Fruit fly (Drosophila melanogaster) whole organism, embryonic: Measurements from ENCODE around the gene Baldspot.
A peak's percentile ranks its signal among the peaks of the same experiment; 100 is the strongest.

Source experiments
- Bgb ChIP-seq: fragments of 200-800 bp; sonication (Bioruptor generic); IDR thresholded peaks from 2 replicates; pipeline ENCODE4 v1.3.6; 2022; ENCODE audit warnings: missing biosample characterization, missing genetic modification characterization; ENCODE audit not compliant: partially characterized antibody
- BtbVII ChIP-seq: fragments of 200-800 bp; sonication (Bioruptor generic); optimal IDR thresholded peaks from 3 replicates; lab custom pipeline; 2017; ENCODE audit warnings: missing biosample characterization, mild to moderate bottlenecking, missing genetic modification characterization
- CG10321 ChIP-seq: fragments of 200-800 bp; sonication (Bioruptor generic); IDR thresholded peaks from 2 replicates; pipeline ENCODE4 v1.3.6; 2022; ENCODE audit warnings: missing biosample characterization, missing genetic modification characterization
- CG12071 ChIP-seq: fragments of 200-800 bp; sonication (Bioruptor generic); optimal IDR thresholded peaks from 3 replicates; lab custom pipeline; 2018; ENCODE audit warnings: missing biosample characterization, mild to moderate bottlenecking, missing genetic modification characterization
- CG12659 ChIP-seq: fragments of 200-800 bp; sonication (Bioruptor generic); optimal IDR thresholded peaks from 3 replicates; lab custom pipeline; 2017; ENCODE audit warnings: mild to moderate bottlenecking, missing biosample characterization, missing genetic modification reagents, missing genetic modification characterization
- CG1602 ChIP-seq: fragments of 200-800 bp; sonication (Bioruptor generic); optimal IDR thresholded peaks from 3 replicates; lab custom pipeline; 2016; ENCODE audit warnings: missing biosample characterization, missing genetic modification characterization
- CG16779 ChIP-seq: fragments of 200-800 bp; sonication (Bioruptor generic); IDR thresholded peaks from 2 replicates; pipeline ENCODE4 v1.3.6; 2022; ENCODE audit warnings: missing biosample characterization, missing genetic modification characterization
- CG16813 ChIP-seq: fragments of 200-800 bp; sonication (Bioruptor generic); IDR thresholded peaks from 3 replicates; pipeline ENCODE4 v1.3.6; 2022; ENCODE audit warnings: missing biosample characterization, missing genetic modification characterization; ENCODE audit not compliant: partially characterized antibody
- CG17912 ChIP-seq: fragments of 200-800 bp; sonication (Bioruptor generic); optimal IDR thresholded peaks from 2 replicates; lab custom pipeline; 2018; ENCODE audit warnings: missing biosample characterization, mild to moderate bottlenecking, missing genetic modification characterization
- CG18599 ChIP-seq: fragments of 200-800 bp; sonication (Bioruptor generic); optimal IDR thresholded peaks from 3 replicates; lab custom pipeline; 2017; ENCODE audit warnings: missing biosample characterization, missing genetic modification characterization, mild to moderate bottlenecking, moderate library complexity, missing genetic modification reagents
- CG2116 ChIP-seq: fragments of 200-800 bp; sonication (Bioruptor generic); optimal IDR thresholded peaks from 3 replicates; lab custom pipeline; 2018; ENCODE audit warnings: missing biosample characterization, mild to moderate bottlenecking, missing genetic modification characterization
- CG2199 ChIP-seq: fragments of 200-800 bp; sonication (Bioruptor generic); IDR thresholded peaks from 3 replicates; pipeline ENCODE4 v1.3.6; 2022; ENCODE audit warnings: missing biosample characterization, missing genetic modification characterization
- CG2712 ChIP-seq: fragments of 200-800 bp; optimal IDR thresholded peaks from 3 replicates; lab custom pipeline; 2019; ENCODE audit warnings: missing biosample characterization, mild to moderate bottlenecking, missing genetic modification characterization, moderate library complexity
- CG30403 ChIP-seq: fragments of 200-800 bp; sonication (Bioruptor generic); optimal IDR thresholded peaks from 3 replicates; lab custom pipeline; 2016; ENCODE audit warnings: missing biosample characterization, missing genetic modification characterization
- CG31441 ChIP-seq: fragments of 200-800 bp; sonication (Bioruptor generic); IDR thresholded peaks from 2 replicates; pipeline ENCODE4 v1.3.6; 2022; ENCODE audit warnings: missing biosample characterization, missing genetic modification characterization
- CG32532 ChIP-seq: fragments of 200-800 bp; sonication (Bioruptor generic); IDR thresholded peaks from 2 replicates; pipeline ENCODE4 v1.3.6; 2022; ENCODE audit warnings: missing biosample characterization, missing genetic modification characterization
- CG3281 ChIP-seq: fragments of 200-800 bp; sonication (Bioruptor generic); optimal IDR thresholded peaks from 3 replicates; lab custom pipeline; 2017; ENCODE audit warnings: missing biosample characterization, mild to moderate bottlenecking, missing genetic modification characterization
- CG33213 ChIP-seq: fragments of 200-800 bp; sonication (Bioruptor generic); optimal IDR thresholded peaks from 3 replicates; lab custom pipeline; 2016; ENCODE audit warnings: missing biosample characterization, missing genetic modification characterization
- CG3995 ChIP-seq: fragments of 200-800 bp; sonication (Bioruptor generic); optimal IDR thresholded peaks from 3 replicates; lab custom pipeline; 2016; ENCODE audit warnings: missing biosample characterization, missing genetic modification characterization
- CG4328 ChIP-seq: fragments of 200-800 bp; sonication (Bioruptor generic); optimal IDR thresholded peaks from 3 replicates; lab custom pipeline; 2017; ENCODE audit warnings: missing biosample characterization, missing genetic modification reagents, missing genetic modification characterization
- CG6654 ChIP-seq: fragments of 200-800 bp; sonication (Bioruptor generic); optimal IDR thresholded peaks from 2 replicates; lab custom pipeline; 2017; ENCODE audit warnings: missing biosample characterization, mild to moderate bottlenecking, missing genetic modification characterization
- CG8359 ChIP-seq: fragments of 200-800 bp; sonication (Bioruptor generic); optimal IDR thresholded peaks from 2 replicates; lab custom pipeline; 2017; ENCODE audit warnings: missing biosample characterization, mild to moderate bottlenecking, missing genetic modification characterization, borderline replicate concordance
- CG8924 ChIP-seq: fragments of 200-800 bp; optimal IDR thresholded peaks from 3 replicates; lab custom pipeline; 2019; ENCODE audit warnings: missing biosample characterization, mild to moderate bottlenecking, missing genetic modification characterization, moderate library complexity
- HmgD ChIP-seq: fragments of 200-800 bp; sonication (Bioruptor generic); optimal IDR thresholded peaks from 3 replicates; lab custom pipeline; 2016; ENCODE audit warnings: missing biosample characterization, missing genetic modification characterization
- Jarid2 ChIP-seq: fragments of 200-800 bp; sonication (Bioruptor generic); optimal IDR thresholded peaks from 3 replicates; lab custom pipeline; 2017; ENCODE audit warnings: mild to moderate bottlenecking, missing biosample characterization, missing genetic modification reagents, missing genetic modification characterization
- Meics ChIP-seq: fragments of 200-800 bp; sonication (Bioruptor generic); optimal IDR thresholded peaks from 2 replicates; lab custom pipeline; 2017; ENCODE audit warnings: missing biosample characterization, mild to moderate bottlenecking, missing genetic modification characterization
- Rfx ChIP-seq: fragments of 200-800 bp; sonication (Bioruptor generic); IDR thresholded peaks from 2 replicates; pipeline ENCODE4 v1.3.6; 2022; ENCODE audit warnings: missing biosample characterization, missing genetic modification characterization
- Vsx1 ChIP-seq: fragments of 200-800 bp; sonication (Bioruptor generic); optimal IDR thresholded peaks from 2 replicates; lab custom pipeline; 2017; ENCODE audit warnings: missing biosample characterization, mild to moderate bottlenecking, missing genetic modification characterization, missing genetic modification reagents
- amos ChIP-seq: fragments of 200-800 bp; sonication (Bioruptor generic); IDR thresholded peaks from 2 replicates; pipeline ENCODE4 v1.3.6; 2022; ENCODE audit warnings: missing biosample characterization, missing genetic modification characterization; ENCODE audit not compliant: partially characterized antibody
- ase ChIP-seq: fragments of 200-800 bp; sonication (Bioruptor generic); IDR thresholded peaks from 3 replicates; pipeline ENCODE4 v1.3.6; 2022; ENCODE audit warnings: missing biosample characterization, missing genetic modification characterization
- az2 ChIP-seq: fragments of 200-800 bp; sonication (Bioruptor generic); optimal IDR thresholded peaks from 3 replicates; lab custom pipeline; 2016; ENCODE audit warnings: missing biosample characterization, missing genetic modification characterization
- cad ChIP-seq: fragments of >200 bp; optimal IDR thresholded peaks from 2 replicates; lab custom pipeline; 2017; ENCODE audit warnings: missing biosample characterization, missing genetic modification characterization
- chn ChIP-seq: fragments of 200-800 bp; sonication (Bioruptor generic); optimal IDR thresholded peaks from 2 replicates; lab custom pipeline; 2016; ENCODE audit warnings: missing biosample characterization, missing genetic modification characterization
- croc ChIP-seq: fragments of 200-800 bp; sonication (Bioruptor generic); conservative IDR thresholded peaks from 3 replicates; pipeline ENCODE4 v1.3.6; 2022; ENCODE audit warnings: missing biosample characterization, missing genetic modification characterization
- dati ChIP-seq: fragments of 200-800 bp; sonication (Bioruptor generic); IDR thresholded peaks from 2 replicates; pipeline ENCODE4 v1.3.6; 2022; ENCODE audit warnings: missing biosample characterization, missing genetic modification characterization
- ftz-f1 ChIP-seq: fragments of 200-800 bp; sonication (Bioruptor generic); optimal IDR thresholded peaks from 2 replicates; lab custom pipeline; 2016; ENCODE audit warnings: missing biosample characterization, missing genetic modification characterization
- nau ChIP-seq: fragments of 200-800 bp; sonication (Bioruptor generic); optimal IDR thresholded peaks from 3 replicates; lab custom pipeline; 2017; ENCODE audit warnings: missing biosample characterization, mild to moderate bottlenecking, missing genetic modification characterization, missing genetic modification reagents
- nom ChIP-seq: fragments of 200-800 bp; sonication (Bioruptor generic); optimal IDR thresholded peaks from 2 replicates; lab custom pipeline; 2017; ENCODE audit warnings: missing biosample characterization, missing genetic modification characterization, mild to moderate bottlenecking, moderate library complexity, missing genetic modification reagents
- org-1 ChIP-seq: fragments of 200-800 bp; sonication (Bioruptor generic); optimal IDR thresholded peaks from 2 replicates; lab custom pipeline; 2017; ENCODE audit warnings: missing biosample characterization, missing genetic modification characterization
- repo ChIP-seq: fragments of 200-800 bp; sonication (Bioruptor generic); optimal IDR thresholded peaks from 2 replicates; lab custom pipeline; 2016; ENCODE audit warnings: missing biosample characterization, missing genetic modification characterization
- sna ChIP-seq: fragments of 200-800 bp; sonication (Bioruptor generic); IDR thresholded peaks from 2 replicates; pipeline ENCODE4 v1.3.6; 2022; ENCODE audit warnings: missing biosample characterization, missing genetic modification characterization; ENCODE audit not compliant: partially characterized antibody
- sug ChIP-seq: fragments of 200-800 bp; optimal IDR thresholded peaks from 2 replicates; lab custom pipeline; 2019; ENCODE audit warnings: missing biosample characterization, mild to moderate bottlenecking, missing genetic modification characterization, moderate library complexity
- tll ChIP-seq, 2 experiments: fragments of 200-800 bp in 1 of 2; fragments of >200 bp in 1 of 2; sonication (Bioruptor generic) in 1 of 2; optimal IDR thresholded peaks; 2 replicates each; lab custom pipeline; 2017 to 2019; ENCODE audit warnings: missing biosample characterization in 2 of 2, missing genetic modification characterization in 2 of 2, mild to moderate bottlenecking in 1 of 2, moderate library complexity in 1 of 2
- ttk ChIP-seq: fragments of 200-800 bp; sonication (Bioruptor generic); IDR thresholded peaks from 2 replicates; pipeline ENCODE4 v2.1.2; 2022; ENCODE audit warnings: missing biosample characterization, missing genetic modification characterization
- vfl ChIP-seq: fragments of 200-800 bp; sonication (Bioruptor generic); optimal IDR thresholded peaks from 2 replicates; lab custom pipeline; 2016; ENCODE audit warnings: missing biosample characterization, missing genetic modification characterization
- vnd ChIP-seq: fragments of 200-800 bp; sonication (Bioruptor generic); IDR thresholded peaks from 3 replicates; pipeline ENCODE4 v1.3.6; 2022; ENCODE audit warnings: missing biosample characterization, missing genetic modification characterization; ENCODE audit not compliant: partially characterized antibody
- wek ChIP-seq: fragments of 200-800 bp; sonication (Bioruptor generic); optimal IDR thresholded peaks from 3 replicates; lab custom pipeline; 2018; ENCODE audit warnings: missing biosample characterization, mild to moderate bottlenecking, missing genetic modification characterization, moderate library complexity
- yki ChIP-seq: fragments of >200 bp; optimal IDR thresholded peaks from 3 replicates; lab custom pipeline; 2018

The Baldspot gene

DNA sequence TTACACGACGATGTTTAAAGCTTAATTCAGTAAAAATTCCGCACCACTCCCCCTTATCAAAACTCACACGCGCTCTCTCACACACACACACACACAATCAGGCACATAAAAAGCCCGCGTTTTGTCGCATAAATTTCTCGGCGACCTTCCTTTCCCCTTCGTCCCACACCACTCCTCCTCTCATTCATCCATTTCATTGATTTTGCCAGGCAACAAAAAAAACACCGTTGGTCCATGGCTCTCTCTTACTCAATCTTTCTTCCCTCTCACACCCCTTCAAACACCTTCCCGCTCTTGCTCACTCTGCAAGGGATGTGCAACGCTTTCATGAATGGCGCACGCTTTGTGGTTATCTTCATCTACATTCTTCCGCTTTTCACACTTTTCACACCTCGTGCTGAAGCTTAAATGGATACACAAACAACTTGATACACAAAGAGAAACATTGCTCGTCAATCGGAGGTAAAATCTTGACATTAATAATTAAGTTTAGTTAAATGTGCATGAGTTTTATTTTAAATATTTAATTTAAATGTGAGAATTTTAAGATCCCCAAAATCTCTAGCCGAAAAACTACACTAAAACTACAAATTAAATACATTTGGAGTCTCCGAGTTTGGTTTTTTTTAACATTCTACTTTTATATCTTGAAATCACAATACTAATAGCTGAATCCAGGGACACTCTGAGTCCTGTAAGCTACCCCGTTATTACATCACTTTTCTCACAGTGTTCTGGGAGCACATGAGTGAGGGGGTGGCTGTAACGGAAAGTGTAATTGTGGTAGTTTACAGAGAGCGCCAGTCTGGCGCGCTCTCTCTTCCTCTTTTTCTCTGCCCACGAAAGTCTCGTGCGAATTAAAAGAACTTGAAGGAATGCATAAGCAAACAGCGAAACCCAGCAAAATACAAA lies 1.2 kb downstream of the Baldspot start (continued):
- TF ChIP-seq CG2199: peak; percentile 94
- peak; percentile 94 for TF ChIP-seq Rfx (GFP tag; lab: Robert Waterston, UW)
- peak; percentile 97 for TF ChIP-seq Meics (GFP tag; lab: Kevin White, UChicago)
- peak; percentile 93 for TF ChIP-seq ttk (GFP tag; lab: Robert Waterston, UW)
- peak; percentile 98 for TF ChIP-seq CG12659 (GFP tag; lab: Kevin White, UChicago)
- peak; percentile 94 for TF ChIP-seq CG12071
- TF ChIP-seq CG2116 (GFP tag; lab: Kevin White, UChicago): peak; percentile 79
- TF ChIP-seq nau: peak; percentile 97
- TF ChIP-seq CG6654 (GFP tag; lab: Kevin White, UChicago): peak; percentile 92
- peak; percentile 97 for TF ChIP-seq az2 (GFP tag; lab: Kevin White, UChicago)
- TF ChIP-seq ftz-f1 (GFP tag; lab: Kevin White, UChicago): peak; percentile 54
- no peak for TF ChIP-seq yki (lab: Kevin White, UChicago)
- TF ChIP-seq CG3995 (GFP tag; lab: Kevin White, UChicago): peak; percentile 72
- TF ChIP-seq CG32532 (GFP tag; lab: Robert Waterston, UW): peak; percentile 94
- peak; percentile 77 for TF ChIP-seq CG17912 (GFP tag; lab: Kevin White, UChicago)
- TF ChIP-seq dati (GFP tag; lab: Robert Waterston, UW): peak; percentile 52; the same call in 1 of the 2 replicates
- peak; percentile 88 for TF ChIP-seq Jarid2 (GFP tag; lab: Kevin White, UChicago)
- no peak for TF ChIP-seq vnd (GFP tag; lab: Robert Waterston, UW)
- TF ChIP-seq sna (GFP tag; lab: Robert Waterston, UW): no peak
- peak; percentile 98 for TF ChIP-seq CG18599 (GFP tag; lab: Kevin White, UChicago)
- peak; percentile 77 for TF ChIP-seq CG16779 (GFP tag; lab: Robert Waterston, UW)
- TF ChIP-seq CG30403 (GFP tag; lab: Kevin White, UChicago): peak; percentile 98
- TF ChIP-seq CG1602 (GFP tag; lab: Kevin White, UChicago): peak; percentile 97
- TF ChIP-seq CG33213 (GFP tag; lab: Kevin White, UChicago): peak; percentile 88
- peak; percentile 91 for TF ChIP-seq ase
- TF ChIP-seq CG8924: peak; percentile 98
- peak; percentile 97 for TF ChIP-seq org-1 (GFP tag; lab: Kevin White, UChicago)
- TF ChIP-seq BtbVII: peak; percentile 98
- TF ChIP-seq repo: peak; percentile 90
- peak; percentile 88 for TF ChIP-seq nom
- peak; percentile 88 for TF ChIP-seq sug (tag; lab: Kevin White, UChicago)
- peak; percentile 88 for TF ChIP-seq vfl (GFP tag; lab: Kevin White, UChicago)
- TF ChIP-seq CG10321: peak; percentile 64; the same call in 1 of the 2 replicates
- TF ChIP-seq CG16813 (GFP tag; lab: Robert Waterston, UW): no peak
- TF ChIP-seq CG4328 (GFP tag; lab: Kevin White, UChicago): peak; percentile 95
- peak; percentile 92 for TF ChIP-seq CG8359 (GFP tag; lab: Kevin White, UChicago)
- peak; percentile 94 for TF ChIP-seq Vsx1
- TF ChIP-seq CG31441: peak; percentile 99
- peak in 1 of 2 experiments; percentile 21 for TF ChIP-seq tll (GFP tag; optimal IDR thresholded peaks at IDR 0.05; lab: Kevin White, UChicago)
- peak; percentile 98 for TF ChIP-seq CG3281 (GFP tag; lab: Kevin White, UChicago)
- peak; percentile 77 for TF ChIP-seq wek (GFP tag; lab: Kevin White, UChicago)
- no peak for TF ChIP-seq amos (GFP tag; lab: Robert Waterston, UW)
- TF ChIP-seq chn (GFP tag; lab: Kevin White, UChicago): peak; percentile 95
- peak; percentile 93 for TF ChIP-seq croc
- peak; percentile 44; the same call in 1 of the 2 replicates for TF ChIP-seq Bgb (GFP tag; lab: Robert Waterston, UW)
- TF ChIP-seq HmgD (GFP tag; lab: Kevin White, UChicago): peak; percentile 47
- TF ChIP-seq cad (GFP tag; lab: Kevin White, UChicago): no peak
- TF ChIP-seq CG2712 (tag; lab: Kevin White, UChicago): peak; percentile 97
